Fruit fly (Drosophila melanogaster): ENCODE measurements around the gene AdamTS-B.

Gene AdamTS-B

DNA sequence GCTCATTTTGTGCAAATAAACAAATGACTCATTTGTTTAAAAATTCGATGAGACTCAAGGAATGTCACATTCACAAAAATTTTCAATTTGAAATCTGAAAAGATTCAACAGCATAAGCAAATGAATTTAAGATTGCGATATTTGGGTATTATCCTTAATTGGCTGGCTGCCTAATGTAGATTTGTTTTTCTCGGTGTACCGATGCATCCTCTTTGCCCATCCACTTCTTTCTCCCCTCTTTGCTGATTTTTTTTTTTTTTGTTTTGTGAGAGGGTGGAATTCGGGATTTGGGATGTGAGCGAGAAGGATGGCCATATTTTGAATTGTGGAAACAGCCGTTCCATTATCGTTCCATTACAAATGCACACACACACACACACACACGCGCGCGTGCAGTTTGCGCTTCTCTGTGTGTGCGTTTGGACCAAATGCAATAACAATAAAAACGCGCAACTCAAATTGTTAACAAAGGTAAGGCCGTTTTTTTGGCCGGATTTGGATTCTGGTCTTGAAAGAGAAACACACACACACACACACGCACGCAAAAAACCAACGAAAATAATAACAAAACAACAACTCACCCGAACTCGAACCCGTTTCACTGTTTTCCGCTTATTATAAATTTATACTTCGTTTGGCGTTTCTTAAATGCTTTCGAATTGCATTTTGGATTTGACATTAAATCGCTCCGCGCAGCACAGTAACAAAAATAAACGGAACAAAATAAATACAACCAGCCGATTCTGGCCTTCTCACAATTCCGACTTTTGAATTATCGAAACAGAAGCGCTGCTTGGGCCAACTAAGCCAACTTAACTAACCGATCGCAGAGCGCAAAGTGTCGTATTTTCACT, 19.1 kb upstream of the AdamTS-B start (continued):
- TF ChIP-seq hth (optimal IDR thresholded peaks at IDR 0.05) (no peak), CG4617 (GFP tag; optimal IDR thresholded peaks at IDR 0.05; ENCODE audit: borderline replicate concordance) (no peak), Dip2 (GFP tag; IDR thresholded peaks at IDR 0.05) (no peak), yki (optimal IDR thresholded peaks at IDR 0.05) (no peak), CG17612 (GFP tag; IDR thresholded peaks at IDR 0.05) (no peak), crc (GFP tag; optimal IDR thresholded peaks at IDR 0.05) (no peak), lab (GFP tag; optimal IDR thresholded peaks at IDR 0.05) (no peak), CG2712 (tag; optimal IDR thresholded peaks at IDR 0.05) (peak; percentile 69), CG13624 (GFP tag; optimal IDR thresholded peaks at IDR 0.05) (no peak), Scr (GFP tag; IDR thresholded peaks at IDR 0.05; ENCODE audit: partially characterized antibody) (no peak), CG11093 (GFP tag; IDR thresholded peaks at IDR 0.05) (0 out of 3 replicates have a peak, but pooled peaks have one; percentile 52), CG12942 (GFP tag; optimal IDR thresholded peaks at IDR 0.05) (peak; percentile 15), Atf6 (GFP tag; IDR thresholded peaks at IDR 0.05) (no peak), CG15073 (GFP tag; optimal IDR thresholded peaks at IDR 0.05) (no peak), CG1792 (GFP tag; optimal IDR thresholded peaks at IDR 0.05) (no peak), Dref (GFP tag; IDR thresholded peaks at IDR 0.05) (no peak), CG4854 (GFP tag; optimal IDR thresholded peaks at IDR 0.05) (no peak), CG17912 (GFP tag; optimal IDR thresholded peaks at IDR 0.05) (no peak), Dll (GFP tag; IDR thresholded peaks at IDR 0.05; ENCODE audit: partially characterized antibody) (no peak), CG11504 (tag; optimal IDR thresholded peaks at IDR 0.05) (no peak), ci (GFP tag; IDR thresholded peaks at IDR 0.05) (peak; percentile 61; the same call in 2 of the 3 replicates), CG16863 (GFP tag; optimal IDR thresholded peaks at IDR 0.05) (peak; percentile 44), kah (GFP tag; optimal IDR thresholded peaks at IDR 0.05) (no peak), CG3065 (GFP tag; optimal IDR thresholded peaks at IDR 0.05) (no peak), CG2889 (GFP tag; IDR thresholded peaks at IDR 0.05) (no peak), D19A (tag; optimal IDR thresholded peaks at IDR 0.05) (peak; percentile 43), tna (GFP tag; IDR thresholded peaks at IDR 0.05; ENCODE audit: partially characterized antibody) (no peak), CG8765 (GFP tag; IDR thresholded peaks at IDR 0.05) (no peak), B-H2 (GFP tag; optimal IDR thresholded peaks at IDR 0.05) (no peak), E2f2 (GFP tag; IDR thresholded peaks at IDR 0.05) (peak; percentile 12; the same call in 1 of the 2 replicates), CG8290 (GFP tag; optimal IDR thresholded peaks at IDR 0.05) (peak; percentile 5), CG8290 (tag; optimal IDR thresholded peaks at IDR 0.05) (no peak), CG13287 (GFP tag; IDR thresholded peaks at IDR 0.05; ENCODE audit: partially characterized antibody) (no peak), psq (GFP tag; optimal IDR thresholded peaks at IDR 0.05) (peak; percentile 26), CG10274 (GFP tag; optimal IDR thresholded peaks at IDR 0.05) (no peak), Ets97D (GFP tag; optimal IDR thresholded peaks at IDR 0.05) (no peak), CHES-1-like (GFP tag; optimal IDR thresholded peaks at IDR 0.05) (no peak), CG3726 (GFP tag; IDR thresholded peaks at IDR 0.05) (0 out of 3 replicates have a peak, but pooled peaks have one; percentile 46), eve (GFP tag; optimal IDR thresholded peaks at IDR 0.05) (no peak), zfh1 (GFP tag; IDR thresholded peaks at IDR 0.05) (peak; percentile 71; the same call in 2 of the 3 replicates), Sin3A (optimal IDR thresholded peaks at IDR 0.05) (no peak), z (GFP tag; IDR thresholded peaks at IDR 0.05) (no peak), CG10321 (GFP tag; IDR thresholded peaks at IDR 0.05) (0 out of 2 replicates have a peak, but pooled peaks have one; percentile 10), Bteb2 (GFP tag; optimal IDR thresholded peaks at IDR 0.05) (no peak), org-1 (GFP tag; optimal IDR thresholded peaks at IDR 0.05) (peak; percentile 25), exex (tag; optimal IDR thresholded peaks at IDR 0.05) (no peak), br (optimal IDR thresholded peaks at IDR 0.05) (no peak), CG17359 (tag; optimal IDR thresholded peaks at IDR 0.05) (peak; percentile 54), Trl (optimal IDR thresholded peaks at IDR 0.05) (no peak), Trl (GFP tag; optimal IDR thresholded peaks at IDR 0.05) (peak; percentile 29), otp (GFP tag; IDR thresholded peaks at IDR 0.05) (no peak), Kr (GFP tag; optimal IDR thresholded peaks at IDR 0.05) (no peak)
